Fruit fly (Drosophila melanogaster): ENCODE data around the gene CG5194.

DNA sequence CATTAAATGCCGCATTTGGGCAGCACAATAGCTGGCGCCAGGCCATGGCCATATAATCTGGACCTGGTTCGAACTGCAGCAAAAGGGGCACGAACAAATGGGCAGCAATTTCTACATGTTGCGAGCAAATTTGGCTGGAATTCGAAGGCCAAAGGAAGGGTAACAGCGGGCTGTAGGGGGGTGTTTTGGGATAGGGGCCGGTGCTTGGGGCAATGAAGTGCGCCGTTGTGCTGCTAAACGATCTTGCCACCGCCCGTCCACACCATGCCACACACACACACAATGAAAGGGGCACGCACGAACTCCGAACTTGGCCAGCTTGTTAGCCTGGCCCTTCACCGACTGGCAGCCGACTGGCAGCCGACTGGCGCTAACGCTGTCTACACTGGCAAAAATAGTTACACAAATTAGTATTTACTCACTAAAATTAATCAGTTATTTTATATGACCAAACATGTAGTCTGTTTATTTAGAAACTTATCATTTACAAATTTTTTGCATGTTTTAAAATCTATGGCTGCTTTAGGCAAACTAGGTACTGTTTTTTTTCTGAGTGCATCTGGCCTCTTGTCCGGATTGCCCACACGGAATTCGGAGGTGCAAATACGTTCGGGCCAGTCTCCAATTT lies 24.5 kb upstream of the CG5194 start:
- TF ChIP-seq pdm3 (GFP tag; optimal IDR thresholded peaks at IDR 0.05) (peak; percentile 44), topi (GFP tag; optimal IDR thresholded peaks at IDR 0.05) (peak; percentile 81), Sox15 (GFP tag; optimal IDR thresholded peaks at IDR 0.05) (peak; percentile 8), dac (GFP tag; optimal IDR thresholded peaks at IDR 0.05) (no peak), CG31627 (GFP tag; optimal IDR thresholded peaks at IDR 0.05) (peak; percentile 63), CG16779 (tag; optimal IDR thresholded peaks at IDR 0.05) (no peak), CG6854 (GFP tag; optimal IDR thresholded peaks at IDR 0.05) (peak; percentile 63)

Measured in whole organism, prepupa.